Fruit fly (Drosophila melanogaster): ENCODE data around the gene CG15286.

DNA sequence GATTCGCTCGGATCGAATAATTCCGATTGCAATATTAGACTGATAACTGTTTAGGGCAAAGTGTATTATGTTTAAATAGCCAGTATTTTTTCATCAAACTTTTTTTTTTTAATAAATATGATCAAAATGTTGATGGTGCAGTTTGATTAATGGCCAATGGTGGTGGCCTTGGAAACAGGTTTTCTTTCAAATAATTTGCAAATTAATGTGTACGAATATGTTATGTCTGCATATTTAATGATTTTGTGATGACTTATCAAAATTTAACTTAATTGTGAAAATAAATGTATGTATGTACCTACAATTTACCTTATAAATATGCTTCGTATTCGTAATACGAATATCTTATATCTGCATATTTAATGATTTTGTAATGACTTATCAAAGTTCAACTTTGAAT lies 23.2 kb downstream of the CG15286 start:
- TF ChIP-seq sv (GFP tag; optimal IDR thresholded peaks at IDR 0.05), result no peak
- TF ChIP-seq Mio (GFP tag; optimal IDR thresholded peaks at IDR 0.05), result no peak
- no peak for TF ChIP-seq Hr83 (GFP tag; optimal IDR thresholded peaks at IDR 0.05; ENCODE audit: poor library complexity, severe bottlenecking)
- TF ChIP-seq fru (GFP tag; optimal IDR thresholded peaks at IDR 0.05), result no peak
- no peak for TF ChIP-seq Hr78 (GFP tag; optimal IDR thresholded peaks at IDR 0.05)
- TF ChIP-seq brk (GFP tag; optimal IDR thresholded peaks at IDR 0.05), result no peak
- no peak for TF ChIP-seq Myc (optimal IDR thresholded peaks at IDR 0.05)
- TF ChIP-seq Dfd (GFP tag; optimal IDR thresholded peaks at IDR 0.05), result no peak

All from whole organism, wandering third instar larva.